Fruit fly (Drosophila melanogaster): ENCODE measurements around the gene Gr93c.

Gr93c gene

dm6 chr3R:21822562-21822933, 22.5 kb downstream of the Gr93c start, which contains the start of gene CASK (continued):
- TF ChIP-seq esg (GFP tag; conservative IDR thresholded peaks at IDR 0.05): no peak
- no peak for TF ChIP-seq danr (GFP tag; IDR thresholded peaks at IDR 0.05)
- TF ChIP-seq ken (GFP tag; IDR thresholded peaks at IDR 0.05): no peak
- no peak for TF ChIP-seq D19B (GFP tag; optimal IDR thresholded peaks at IDR 0.05)
- TF ChIP-seq PHDP (tag; optimal IDR thresholded peaks at IDR 0.05): no peak
- no peak for TF ChIP-seq Sox102F (GFP tag; optimal IDR thresholded peaks at IDR 0.05)
- TF ChIP-seq ERR (GFP tag; optimal IDR thresholded peaks at IDR 0.05): no peak
- TF ChIP-seq CG18764 (GFP tag; optimal IDR thresholded peaks at IDR 0.05): no peak
- TF ChIP-seq kay (GFP tag; optimal IDR thresholded peaks at IDR 0.05): no peak
- no peak for TF ChIP-seq run (tag; optimal IDR thresholded peaks at IDR 0.05)
- TF ChIP-seq CoRest (tag; optimal IDR thresholded peaks at IDR 0.05): peak; percentile 43
- TF ChIP-seq Myb (GFP tag; optimal IDR thresholded peaks at IDR 0.05): no peak
- TF ChIP-seq CG34224 (GFP tag; IDR thresholded peaks at IDR 0.05; ENCODE audit: partially characterized antibody): no peak
- no peak for TF ChIP-seq dimm (GFP tag; IDR thresholded peaks at IDR 0.05)
- no peak for TF ChIP-seq Tbp (GFP tag; optimal IDR thresholded peaks at IDR 0.05)
- no peak for TF ChIP-seq Sry-β (GFP tag; optimal IDR thresholded peaks at IDR 0.05)
- no peak for TF ChIP-seq CG9215 (GFP tag; IDR thresholded peaks at IDR 0.05)
- no peak for TF ChIP-seq CG10543 (GFP tag; optimal IDR thresholded peaks at IDR 0.05)
- no peak for TF ChIP-seq Ptx1 (GFP tag; IDR thresholded peaks at IDR 0.05)
- TF ChIP-seq cato (GFP tag; optimal IDR thresholded peaks at IDR 0.05; ENCODE audit: borderline replicate concordance): no peak
- TF ChIP-seq NK7.1 (GFP tag; optimal IDR thresholded peaks at IDR 0.05): no peak
- TF ChIP-seq ind (GFP tag; optimal IDR thresholded peaks at IDR 0.05): no peak
- peak; percentile 15 for TF ChIP-seq CG13424 (tag; optimal IDR thresholded peaks at IDR 0.05)
- no peak for TF ChIP-seq grn (GFP tag; optimal IDR thresholded peaks at IDR 0.05)
- no peak for TF ChIP-seq CG18476 (GFP tag; optimal IDR thresholded peaks at IDR 0.05)
- TF ChIP-seq CG1792 (GFP tag; optimal IDR thresholded peaks at IDR 0.05): no peak
- TF ChIP-seq CG32772 (GFP tag; IDR thresholded peaks at IDR 0.05): no peak
- peak; percentile 22 for TF ChIP-seq gsb-n (tag; optimal IDR thresholded peaks at IDR 0.05)
- TF ChIP-seq kni (GFP tag; optimal IDR thresholded peaks at IDR 0.05): peak; percentile 9
- no peak for TF ChIP-seq her (GFP tag; optimal IDR thresholded peaks at IDR 0.05)
- no peak for TF ChIP-seq CG7963 (GFP tag; IDR thresholded peaks at IDR 0.05; ENCODE audit: partially characterized antibody)
- no peak for TF ChIP-seq H2.0 (GFP tag; IDR thresholded peaks at IDR 0.05)
- TF ChIP-seq ATbp (GFP tag; optimal IDR thresholded peaks at IDR 0.05): no peak
- TF ChIP-seq fru (optimal IDR thresholded peaks at IDR 0.05): no peak
- TF ChIP-seq bsh (GFP tag; optimal IDR thresholded peaks at IDR 0.05): no peak
- TF ChIP-seq ato (GFP tag; IDR thresholded peaks at IDR 0.05; ENCODE audit: partially characterized antibody): no peak
- TF ChIP-seq sens (GFP tag): peak; percentile 84
- no peak for TF ChIP-seq Awh (GFP tag; IDR thresholded peaks at IDR 0.05)
- no peak for TF ChIP-seq Oaz (GFP tag; IDR thresholded peaks at IDR 0.05)
- no peak for TF ChIP-seq CG6175 (GFP tag; IDR thresholded peaks at IDR 0.05)
- TF ChIP-seq ci (GFP tag; IDR thresholded peaks at IDR 0.05): no peak
- TF ChIP-seq mld (GFP tag; IDR thresholded peaks at IDR 0.05; ENCODE audit: partially characterized antibody): no peak
- TF ChIP-seq CG10274 (GFP tag; optimal IDR thresholded peaks at IDR 0.05): no peak
- TF ChIP-seq CG10267 (tag; optimal IDR thresholded peaks at IDR 0.05): peak; percentile 17
- TF ChIP-seq rib (GFP tag; IDR thresholded peaks at IDR 0.05): no peak
- no peak for TF ChIP-seq CG12071 (GFP tag; optimal IDR thresholded peaks at IDR 0.05)
- no peak for TF ChIP-seq CG5245 (GFP tag; optimal IDR thresholded peaks at IDR 0.05)
- TF ChIP-seq lab (GFP tag; optimal IDR thresholded peaks at IDR 0.05): peak; percentile 15
- no peak for TF ChIP-seq exex (tag; optimal IDR thresholded peaks at IDR 0.05)
- no peak for TF ChIP-seq Drgx (GFP tag; IDR thresholded peaks at IDR 0.05)
- TF ChIP-seq ara (GFP tag; IDR thresholded peaks at IDR 0.05): no peak
- no peak for TF ChIP-seq CG4282 (GFP tag; optimal IDR thresholded peaks at IDR 0.05)
- TF ChIP-seq wdn (GFP tag; IDR thresholded peaks at IDR 0.05): no peak

Measured in whole organism, embryonic.